Fruit fly (Drosophila melanogaster) whole organism, embryonic: Measurements from ENCODE around the gene CG13407.

Experiments used
- Ada2b ChIP-seq: fragments of 200-800 bp; sonication (Bioruptor generic); IDR thresholded peaks from 2 replicates; pipeline ENCODE4 v1.3.6; 2022; ENCODE audit warnings: missing biosample characterization, missing genetic modification characterization
- Atf-2 ChIP-seq: fragments of 200-800 bp; sonication (Bioruptor generic); optimal IDR thresholded peaks from 2 replicates; lab custom pipeline; 2016; ENCODE audit warnings: missing biosample characterization, missing genetic modification characterization
- Atf3 ChIP-seq: fragments of 200-800 bp; sonication (Bioruptor generic); optimal IDR thresholded peaks from 3 replicates; lab custom pipeline; 2016; ENCODE audit warnings: missing biosample characterization, missing genetic modification characterization
- Bgb ChIP-seq: fragments of 200-800 bp; sonication (Bioruptor generic); IDR thresholded peaks from 2 replicates; pipeline ENCODE4 v1.3.6; 2022; ENCODE audit warnings: missing biosample characterization, missing genetic modification characterization; ENCODE audit not compliant: partially characterized antibody
- CG10654 ChIP-seq: fragments of 200-800 bp; sonication (Bioruptor generic); optimal IDR thresholded peaks from 2 replicates; lab custom pipeline; 2016; ENCODE audit warnings: missing biosample characterization, missing genetic modification characterization
- CG11696 ChIP-seq: fragments of 200-800 bp; sonication (Bioruptor generic); IDR thresholded peaks from 2 replicates; pipeline ENCODE4 v1.3.6; 2022; ENCODE audit warnings: missing biosample characterization, missing genetic modification characterization
- CG12071 ChIP-seq: fragments of 200-800 bp; sonication (Bioruptor generic); optimal IDR thresholded peaks from 3 replicates; lab custom pipeline; 2018; ENCODE audit warnings: missing biosample characterization, mild to moderate bottlenecking, missing genetic modification characterization
- CG14050 ChIP-seq: fragments of 200-800 bp; sonication (Bioruptor generic); IDR thresholded peaks from 3 replicates; pipeline ENCODE4 v1.3.6; 2022; ENCODE audit warnings: missing biosample characterization, missing genetic modification characterization
- CG15011 ChIP-seq: fragments of 200-800 bp; sonication (Bioruptor generic); optimal IDR thresholded peaks from 3 replicates; lab custom pipeline; 2018; ENCODE audit warnings: missing biosample characterization, mild to moderate bottlenecking, missing genetic modification characterization
- CG15696 ChIP-seq: fragments of 200-800 bp; sonication (Bioruptor generic); optimal IDR thresholded peaks from 2 replicates; lab custom pipeline; 2019; ENCODE audit warnings: missing biosample characterization, mild to moderate bottlenecking, missing genetic modification characterization, moderate library complexity
- CG17328 ChIP-seq: fragments of 200-800 bp; sonication (Bioruptor generic); IDR thresholded peaks from 2 replicates; pipeline ENCODE4 v1.3.6; 2022; ENCODE audit warnings: missing biosample characterization, missing genetic modification characterization
- CG17802 ChIP-seq: fragments of 200-800 bp; sonication (Bioruptor generic); optimal IDR thresholded peaks from 2 replicates; lab custom pipeline; 2018; ENCODE audit warnings: missing biosample characterization, mild to moderate bottlenecking, missing genetic modification characterization, moderate library complexity
- CG2129 ChIP-seq: fragments of 200-800 bp; sonication (Bioruptor generic); IDR thresholded peaks from 2 replicates; pipeline ENCODE4 v1.3.6; 2022; ENCODE audit warnings: missing biosample characterization, missing genetic modification characterization; ENCODE audit not compliant: partially characterized antibody
- CG34224 ChIP-seq: fragments of 200-800 bp; sonication (Bioruptor generic); IDR thresholded peaks from 3 replicates; pipeline ENCODE4 v1.3.6; 2022; ENCODE audit warnings: missing biosample characterization, missing genetic modification characterization; ENCODE audit not compliant: partially characterized antibody
- CG4707 ChIP-seq: fragments of 200-800 bp; sonication (Bioruptor generic); optimal IDR thresholded peaks from 2 replicates; lab custom pipeline; 2018; ENCODE audit warnings: missing biosample characterization, mild to moderate bottlenecking, missing genetic modification characterization, moderate library complexity
- CG6791 ChIP-seq: fragments of 200-800 bp; sonication (Bioruptor generic); IDR thresholded peaks from 3 replicates; pipeline ENCODE4 v1.3.6; 2022; ENCODE audit warnings: missing biosample characterization, missing genetic modification characterization; ENCODE audit not compliant: partially characterized antibody
- CG7786 ChIP-seq: fragments of 200-800 bp; sonication (Bioruptor generic); optimal IDR thresholded peaks from 2 replicates; lab custom pipeline; 2016; ENCODE audit warnings: missing biosample characterization, missing genetic modification characterization
- CG9932 ChIP-seq: fragments of 200-800 bp; sonication (Bioruptor generic); IDR thresholded peaks from 2 replicates; pipeline ENCODE4 v1.3.6; 2022; ENCODE audit warnings: missing biosample characterization, missing genetic modification characterization
- Hand ChIP-seq: fragments of 200-800 bp; sonication (Bioruptor generic); optimal IDR thresholded peaks from 2 replicates; lab custom pipeline; 2017; ENCODE audit warnings: mild to moderate bottlenecking, missing biosample characterization, missing genetic modification reagents, missing genetic modification characterization
- Hey ChIP-seq: fragments of 200-800 bp; sonication (Bioruptor generic); optimal IDR thresholded peaks from 3 replicates; lab custom pipeline; 2018; ENCODE audit warnings: missing biosample characterization, mild to moderate bottlenecking, missing genetic modification characterization
- Mad ChIP-seq: fragments of 200-800 bp; sonication (Bioruptor generic); optimal IDR thresholded peaks from 2 replicates; lab custom pipeline; 2016; ENCODE audit warnings: missing biosample characterization, missing genetic modification characterization
- Myb ChIP-seq: fragments of 200-800 bp; sonication (Bioruptor generic); optimal IDR thresholded peaks from 2 replicates; lab custom pipeline; 2016; ENCODE audit warnings: missing biosample characterization, missing genetic modification characterization
- NfI ChIP-seq: fragments of 200-800 bp; sonication (Bioruptor generic); optimal IDR thresholded peaks from 3 replicates; lab custom pipeline; 2018; ENCODE audit warnings: missing biosample characterization, mild to moderate bottlenecking, missing genetic modification characterization, moderate library complexity
- Opbp ChIP-seq: fragments of 200-800 bp; sonication (Bioruptor generic); IDR thresholded peaks from 3 replicates; pipeline ENCODE4 v1.3.6; 2022; ENCODE audit warnings: missing biosample characterization, missing genetic modification characterization; ENCODE audit not compliant: partially characterized antibody
- Ptx1 ChIP-seq: fragments of 200-800 bp; sonication (Bioruptor generic); IDR thresholded peaks from 2 replicates; pipeline ENCODE4 v1.3.6; 2022; ENCODE audit warnings: missing biosample characterization, missing genetic modification characterization
- Tbp ChIP-seq: fragments of >200 bp; optimal IDR thresholded peaks from 2 replicates; lab custom pipeline; 2018; ENCODE audit warnings: missing biosample characterization, missing genetic modification characterization
- Vsx1 ChIP-seq: fragments of 200-800 bp; sonication (Bioruptor generic); optimal IDR thresholded peaks from 2 replicates; lab custom pipeline; 2017; ENCODE audit warnings: missing biosample characterization, mild to moderate bottlenecking, missing genetic modification characterization, missing genetic modification reagents
- ara ChIP-seq: fragments of 200-800 bp; sonication (Bioruptor generic); IDR thresholded peaks from 2 replicates; pipeline ENCODE4 v1.3.6; 2022; ENCODE audit warnings: missing biosample characterization, missing genetic modification characterization
- bbx ChIP-seq: fragments of 200-800 bp; sonication (Bioruptor generic); IDR thresholded peaks from 2 replicates; pipeline ENCODE4 v1.3.6; 2022; ENCODE audit warnings: missing biosample characterization, missing genetic modification characterization; ENCODE audit not compliant: partially characterized antibody
- btn ChIP-seq: fragments of 200-800 bp; sonication (Bioruptor generic); optimal IDR thresholded peaks from 2 replicates; lab custom pipeline; 2016; ENCODE audit warnings: missing biosample characterization, missing genetic modification characterization
- chinmo ChIP-seq: fragments of 200-800 bp; sonication (Bioruptor generic); IDR thresholded peaks from 4 replicates; pipeline ENCODE4 v1.3.6; 2022; ENCODE audit warnings: missing biosample characterization, missing genetic modification characterization; ENCODE audit not compliant: partially characterized antibody
- da ChIP-seq: fragments of 200-800 bp; sonication (Bioruptor generic); optimal IDR thresholded peaks from 2 replicates; lab custom pipeline; 2016; ENCODE audit warnings: missing biosample characterization, missing genetic modification characterization
- disco-r ChIP-seq: fragments of 200-800 bp; sonication (Bioruptor generic); optimal IDR thresholded peaks from 2 replicates; lab custom pipeline; 2016; ENCODE audit warnings: missing biosample characterization, missing genetic modification characterization
- grau ChIP-seq: fragments of 200-800 bp; optimal IDR thresholded peaks from 3 replicates; lab custom pipeline; 2019; ENCODE audit warnings: missing biosample characterization, mild to moderate bottlenecking, missing genetic modification characterization, moderate library complexity
- gsb ChIP-seq: fragments of 200-800 bp; sonication (Bioruptor generic); IDR thresholded peaks from 2 replicates; pipeline ENCODE4 v1.3.6; 2022; ENCODE audit warnings: missing biosample characterization, missing genetic modification characterization
- ind ChIP-seq: fragments of 200-800 bp; sonication (Bioruptor generic); optimal IDR thresholded peaks from 3 replicates; lab custom pipeline; 2016; ENCODE audit warnings: missing biosample characterization, missing genetic modification characterization
- peb ChIP-seq: fragments of 200-800 bp; sonication (Bioruptor generic); IDR thresholded peaks from 2 replicates; pipeline ENCODE4 v1.3.6; 2022; ENCODE audit warnings: missing biosample characterization, missing genetic modification characterization
- pfk ChIP-seq: fragments of 200-800 bp; sonication (Bioruptor generic); optimal IDR thresholded peaks from 2 replicates; lab custom pipeline; 2018; ENCODE audit warnings: missing biosample characterization, mild to moderate bottlenecking, missing genetic modification characterization, moderate library complexity
- repo ChIP-seq: fragments of 200-800 bp; sonication (Bioruptor generic); optimal IDR thresholded peaks from 2 replicates; lab custom pipeline; 2016; ENCODE audit warnings: missing biosample characterization, missing genetic modification characterization
- row ChIP-seq: fragments of 200-800 bp; sonication (Bioruptor generic); IDR thresholded peaks from 3 replicates; pipeline ENCODE4 v1.3.6; 2022; ENCODE audit warnings: missing biosample characterization, missing genetic modification characterization
- run ChIP-seq: fragments of 200-800 bp; sonication (Bioruptor generic); optimal IDR thresholded peaks from 3 replicates; lab custom pipeline; 2018; ENCODE audit warnings: missing biosample characterization, mild to moderate bottlenecking, missing genetic modification characterization
- schlank ChIP-seq: fragments of 200-800 bp; sonication (Bioruptor generic); optimal IDR thresholded peaks from 2 replicates; lab custom pipeline; 2018; ENCODE audit warnings: missing biosample characterization, mild to moderate bottlenecking, missing genetic modification characterization
- sisA ChIP-seq: fragments of 200-800 bp; sonication (Bioruptor generic); IDR thresholded peaks from 2 replicates; pipeline ENCODE4 v1.3.6; 2022; ENCODE audit warnings: missing biosample characterization, missing genetic modification characterization
- slp2 ChIP-seq: fragments of 200-800 bp; sonication (Bioruptor generic); optimal IDR thresholded peaks from 2 replicates; lab custom pipeline; 2016; ENCODE audit warnings: missing biosample characterization, missing genetic modification characterization
- sna ChIP-seq: fragments of 200-800 bp; sonication (Bioruptor generic); IDR thresholded peaks from 2 replicates; pipeline ENCODE4 v1.3.6; 2022; ENCODE audit warnings: missing biosample characterization, missing genetic modification characterization; ENCODE audit not compliant: partially characterized antibody
- tin ChIP-seq: fragments of 200-800 bp; sonication (Bioruptor generic); optimal IDR thresholded peaks from 3 replicates; lab custom pipeline; 2016; ENCODE audit warnings: missing biosample characterization, missing genetic modification characterization
- trh ChIP-seq: fragments of 200-800 bp; sonication (Bioruptor generic); optimal IDR thresholded peaks from 2 replicates; lab custom pipeline; 2016; ENCODE audit warnings: missing biosample characterization, missing genetic modification characterization
- tx ChIP-seq: fragments of 200-800 bp; sonication (Bioruptor generic); optimal IDR thresholded peaks from 2 replicates; lab custom pipeline; 2016; ENCODE audit warnings: missing biosample characterization, missing genetic modification characterization

CG13407 gene

DNA sequence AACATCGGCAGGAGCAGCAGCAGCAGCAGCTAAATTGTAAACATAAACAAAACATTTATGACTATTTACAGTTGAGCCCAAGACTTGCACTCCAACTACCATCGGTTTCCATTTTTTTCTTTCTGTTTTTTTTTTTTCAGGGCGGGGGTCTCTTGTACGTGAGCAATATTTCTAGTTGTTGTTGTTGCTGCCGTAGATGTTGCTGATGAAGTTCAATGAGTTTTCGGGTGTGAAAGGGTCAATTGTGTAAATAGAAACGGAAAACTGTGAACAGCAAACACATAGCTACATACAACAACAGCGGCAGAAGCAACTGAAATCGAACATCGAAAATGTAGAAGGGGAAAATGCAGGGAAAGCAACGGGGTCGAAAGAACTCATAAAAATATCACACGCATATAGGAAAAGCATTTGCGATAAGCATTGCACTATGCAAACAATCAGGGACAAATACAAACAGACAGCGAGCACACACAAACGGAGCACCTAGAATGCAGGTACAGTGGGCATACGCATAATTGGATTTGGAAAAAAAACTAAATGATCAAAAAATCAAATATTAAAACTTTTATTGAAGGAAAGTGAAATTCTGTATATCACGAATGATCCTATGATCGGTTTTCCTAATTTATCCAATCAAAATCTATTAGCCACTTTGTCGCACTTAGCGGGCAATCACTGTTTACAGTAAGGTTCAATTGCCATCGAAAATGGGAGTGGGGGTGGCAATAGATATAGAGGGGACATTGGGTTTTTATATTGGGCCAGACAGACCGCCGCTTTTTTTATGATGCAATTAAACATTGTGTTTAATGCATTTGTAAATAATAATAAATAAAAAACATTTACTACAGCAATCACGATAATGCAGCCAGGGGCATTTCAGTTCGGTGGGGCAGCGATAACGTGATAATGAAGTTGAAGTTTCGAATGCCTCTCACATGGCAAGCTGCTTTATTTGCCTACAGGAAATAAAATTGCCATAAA lies 42.5 kb downstream of the CG13407 start:
- TF ChIP-seq row (GFP tag; lab: Robert Waterston, UW) (peak; percentile 91), peb (GFP tag; lab: Robert Waterston, UW) (peak; percentile 85), da (GFP tag; lab: Kevin White, UChicago) (peak; percentile 22), run (peak; percentile 2), sna (no peak), CG6791 (GFP tag; lab: Robert Waterston, UW) (no peak), pfk (GFP tag; lab: Kevin White, UChicago) (no peak), ara (GFP tag; lab: Robert Waterston, UW) (peak; percentile 92), CG9932 (GFP tag; lab: Robert Waterston, UW) (no peak), tx (GFP tag; lab: Kevin White, UChicago) (peak; percentile 66), disco-r (GFP tag; lab: Kevin White, UChicago) (no peak), CG15696 (tag; lab: Kevin White, UChicago) (peak; percentile 77), Atf3 (GFP tag; lab: Kevin White, UChicago) (peak; percentile 65), CG10654 (peak; percentile 63), tin (GFP tag; lab: Kevin White, UChicago) (peak; percentile 69), Myb (GFP tag; lab: Kevin White, UChicago) (no peak), Hand (no peak), sisA (GFP tag; lab: Robert Waterston, UW) (peak; percentile 91), CG17802 (tag; lab: Kevin White, UChicago) (peak; percentile 50), CG34224 (no peak), schlank (no peak), CG2129 (GFP tag; lab: Robert Waterston, UW) (no peak), slp2 (GFP tag; lab: Kevin White, UChicago) (peak; percentile 55), Ada2b (GFP tag; lab: Robert Waterston, UW) (peak; percentile 74), Bgb (GFP tag; lab: Robert Waterston, UW) (no peak), chinmo (GFP tag; lab: Robert Waterston, UW) (no peak), Hey (tag; lab: Kevin White, UChicago) (no peak), repo (GFP tag; lab: Kevin White, UChicago) (peak; percentile 33), CG11696 (peak; percentile 72), grau (tag; lab: Kevin White, UChicago) (peak; percentile 98), Ptx1 (GFP tag; lab: Robert Waterston, UW) (peak; percentile 85), CG7786 (peak; percentile 60), CG4707 (peak; percentile 74), NfI (peak; percentile 4), Tbp (no peak), bbx (no peak), ind (GFP tag; lab: Kevin White, UChicago) (peak; percentile 88), Atf-2 (peak; percentile 35), gsb (no peak), btn (GFP tag; lab: Kevin White, UChicago) (peak; percentile 46), Opbp (no peak), trh (peak; percentile 12), CG17328 (GFP tag; lab: Robert Waterston, UW) (peak; percentile 88), Vsx1 (peak; percentile 59), Mad (GFP tag; lab: Kevin White, UChicago) (peak; percentile 57), CG12071 (GFP tag; lab: Kevin White, UChicago) (no peak), CG14050 (peak; percentile 57; the same call in 2 of the 3 replicates), CG15011 (GFP tag; lab: Kevin White, UChicago) (peak; percentile 9)
